Worm (Caenorhabditis elegans): ENCODE results near the gene F46C5.2.

F46C5.2 gene

DNA sequence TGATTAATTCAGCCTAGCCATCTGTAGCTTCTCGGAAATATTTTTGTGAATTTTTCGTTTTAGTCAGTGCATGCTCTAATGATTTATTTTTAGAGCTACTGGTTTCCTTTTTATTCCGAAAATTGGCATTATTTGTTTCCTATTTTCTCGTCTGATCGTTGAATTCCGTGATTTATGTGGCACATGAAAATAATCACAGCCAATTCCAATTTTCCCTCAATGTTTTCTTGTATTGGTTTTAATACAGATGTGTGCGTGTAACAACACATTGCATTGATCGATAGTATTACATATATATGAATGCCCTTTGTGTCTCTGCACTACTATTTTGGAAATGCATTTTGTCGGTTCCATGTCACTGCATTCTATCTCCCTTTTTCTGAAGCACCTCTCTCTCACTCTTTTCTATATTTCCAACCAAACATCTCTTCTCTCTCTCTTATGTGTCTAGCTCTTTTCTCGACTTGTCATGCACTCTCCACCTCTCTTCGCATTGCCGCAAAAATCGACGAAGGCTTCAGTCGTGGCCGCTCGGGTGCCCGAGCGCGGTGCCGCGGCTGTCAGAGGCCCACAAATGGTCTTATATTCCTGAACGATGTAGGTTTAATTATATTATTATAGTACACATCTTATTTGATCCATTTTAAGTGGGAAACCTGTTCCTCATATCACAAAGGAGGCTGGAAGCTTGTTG is 44.7 kb downstream of the F46C5.2 start:
- TF ChIP-seq fkh-2 (tag; optimal IDR thresholded peaks at IDR 0.05) (no peak), ama-1 (optimal IDR thresholded peaks at IDR 0.05) (peak; percentile 94), tbx-2 (tag; optimal IDR thresholded peaks at IDR 0.05) (no peak), elt-2 (tag; optimal IDR thresholded peaks at IDR 0.05) (peak; percentile 29), pqm-1 (tag; optimal IDR thresholded peaks at IDR 0.05) (peak; percentile 32), sea-2 (GFP tag; optimal IDR thresholded peaks at IDR 0.05) (no peak), ztf-4 (tag; optimal IDR thresholded peaks at IDR 0.05) (no peak), ceh-28 (tag; optimal IDR thresholded peaks at IDR 0.05) (peak; percentile 9), nhr-67 (tag; optimal IDR thresholded peaks at IDR 0.05) (no peak), egl-27 (tag; optimal IDR thresholded peaks at IDR 0.05) (no peak), elt-1 (tag; optimal IDR thresholded peaks at IDR 0.05) (no peak), lin-39 (tag; optimal IDR thresholded peaks at IDR 0.05) (peak; percentile 67), nhr-28 (tag; optimal IDR thresholded peaks at IDR 0.05) (no peak), eor-1 (tag; optimal IDR thresholded peaks at IDR 0.05) (no peak), nhr-77 (tag; optimal IDR thresholded peaks at IDR 0.05) (no peak), aly-2 (tag; optimal IDR thresholded peaks at IDR 0.05) (no peak), ceh-9 (tag; optimal IDR thresholded peaks at IDR 0.05) (no peak), nhr-237 (tag; optimal IDR thresholded peaks at IDR 0.05) (no peak), nhr-43 (tag; optimal IDR thresholded peaks at IDR 0.05; ENCODE audit: poor library complexity, severe bottlenecking) (peak; percentile 13), daf-12 (tag; optimal IDR thresholded peaks at IDR 0.05) (no peak), nhr-76 (tag; optimal IDR thresholded peaks at IDR 0.05) (no peak), unc-62 (GFP tag; optimal IDR thresholded peaks at IDR 0.05) (no peak), mml-1 (tag; optimal IDR thresholded peaks at IDR 0.05) (no peak), ztf-11 (tag; optimal IDR thresholded peaks at IDR 0.05) (no peak), fos-1 (tag; optimal IDR thresholded peaks at IDR 0.05) (no peak), skn-1 (tag; optimal IDR thresholded peaks at IDR 0.05) (no peak), fkh-10 (GFP tag; optimal IDR thresholded peaks at IDR 0.05) (no peak), R02D3.7 (tag; optimal IDR thresholded peaks at IDR 0.05) (no peak), nhr-25 (tag; optimal IDR thresholded peaks at IDR 0.05) (no peak), hmg-11 (tag; optimal IDR thresholded peaks at IDR 0.05) (peak; percentile 57), lin-15B (tag; optimal IDR thresholded peaks at IDR 0.05) (no peak), zag-1 (tag; optimal IDR thresholded peaks at IDR 0.05) (no peak), nhr-11 (tag; optimal IDR thresholded peaks at IDR 0.05) (no peak), pha-4 (tag; optimal IDR thresholded peaks at IDR 0.05) (peak; percentile 38), ceh-82 (tag; optimal IDR thresholded peaks at IDR 0.05) (no peak), ZK546.5 (tag; optimal IDR thresholded peaks at IDR 0.05) (no peak), egl-5 (tag; optimal IDR thresholded peaks at IDR 0.05) (no peak), nhr-23 (tag; optimal IDR thresholded peaks at IDR 0.05) (no peak), nfya-1 (tag; optimal IDR thresholded peaks at IDR 0.05; ENCODE audit: insufficient read depth) (peak; percentile 81), ceh-16 (tag; optimal IDR thresholded peaks at IDR 0.05) (no peak), elt-3 (tag; optimal IDR thresholded peaks at IDR 0.05) (no peak), jun-1 (tag; optimal IDR thresholded peaks at IDR 0.05) (no peak), snpc-4 (tag; optimal IDR thresholded peaks at IDR 0.05) (no peak), nhr-12 (tag; optimal IDR thresholded peaks at IDR 0.05) (no peak), mdl-1 (tag; optimal IDR thresholded peaks at IDR 0.05) (no peak), lsy-12 (tag; optimal IDR thresholded peaks at IDR 0.05) (no peak), unc-39 (tag; optimal IDR thresholded peaks at IDR 0.05) (no peak)

All from whole organism, L3 larva.